Fruit fly (Drosophila melanogaster): ENCODE data around the gene Spindly.

Spindly gene

dm6 chr2L:3478034-3478880, 51.9 kb downstream of the Spindly start, which contains the start of gene Thor (continued):
- TF ChIP-seq CG10274 (GFP tag; optimal IDR thresholded peaks at IDR 0.05): peak; percentile 21
- TF ChIP-seq Sox100B (GFP tag; optimal IDR thresholded peaks at IDR 0.05): no peak
- peak; percentile 53 for TF ChIP-seq slp2 (GFP tag; optimal IDR thresholded peaks at IDR 0.05)
- TF ChIP-seq bowl (GFP tag; IDR thresholded peaks at IDR 0.05): peak; percentile 74
- peak; percentile 28 for TF ChIP-seq CG12299 (tag; optimal IDR thresholded peaks at IDR 0.05)
- TF ChIP-seq ATbp (GFP tag; optimal IDR thresholded peaks at IDR 0.05): peak; percentile 74
- TF ChIP-seq CG1233 (GFP tag; optimal IDR thresholded peaks at IDR 0.05): peak; percentile 70
- TF ChIP-seq kni (GFP tag; optimal IDR thresholded peaks at IDR 0.05): peak; percentile 81
- no peak for TF ChIP-seq CG15479 (GFP tag; optimal IDR thresholded peaks at IDR 0.05)
- TF ChIP-seq CG4707 (GFP tag; optimal IDR thresholded peaks at IDR 0.05): peak; percentile 44
- TF ChIP-seq ato (GFP tag; IDR thresholded peaks at IDR 0.05; ENCODE audit: partially characterized antibody): peak; percentile 52
- peak; percentile 90 for TF ChIP-seq Kr (GFP tag; optimal IDR thresholded peaks at IDR 0.05)
- TF ChIP-seq CG11085 (GFP tag; IDR thresholded peaks at IDR 0.05): peak; percentile 41; the same call in 1 of the 2 replicates
- TF ChIP-seq CG18619 (GFP tag; optimal IDR thresholded peaks at IDR 0.05): peak; percentile 67
- TF ChIP-seq ara (GFP tag; IDR thresholded peaks at IDR 0.05): peak; percentile 86
- peak; percentile 56 for TF ChIP-seq ac (GFP tag; optimal IDR thresholded peaks at IDR 0.05)
- TF ChIP-seq CG7839 (tag; optimal IDR thresholded peaks at IDR 0.05): peak; percentile 61
- TF ChIP-seq shn (GFP tag; optimal IDR thresholded peaks at IDR 0.05): peak; percentile 62
- TF ChIP-seq NFAT (GFP tag; IDR thresholded peaks at IDR 0.05): peak; percentile 96
- TF ChIP-seq Mes4 (GFP tag; optimal IDR thresholded peaks at IDR 0.05): peak; percentile 52
- TF ChIP-seq abd-A (tag; optimal IDR thresholded peaks at IDR 0.05): peak; percentile 77
- peak; percentile 64 for TF ChIP-seq fd64A (GFP tag; optimal IDR thresholded peaks at IDR 0.05)
- peak in 1 of 2 experiments; percentile 45 for TF ChIP-seq Eip74EF (GFP tag; optimal IDR thresholded peaks at IDR 0.05)
- TF ChIP-seq CG17568 (GFP tag; optimal IDR thresholded peaks at IDR 0.05): peak; percentile 71
- peak; percentile 72 for TF ChIP-seq CG9876 (GFP tag; optimal IDR thresholded peaks at IDR 0.05)
- peak; percentile 5 for TF ChIP-seq Dip3 (GFP tag; optimal IDR thresholded peaks at IDR 0.05)
- peak; percentile 57 for TF ChIP-seq crol (GFP tag; IDR thresholded peaks at IDR 0.05)
- TF ChIP-seq CG18476 (GFP tag; optimal IDR thresholded peaks at IDR 0.05): no peak
- TF ChIP-seq ttk (GFP tag; IDR thresholded peaks at IDR 0.05): peak; percentile 42
- TF ChIP-seq CG6175 (GFP tag; IDR thresholded peaks at IDR 0.05): peak; percentile 75
- peak; percentile 89 for TF ChIP-seq otp (GFP tag; IDR thresholded peaks at IDR 0.05)
- TF ChIP-seq inv (GFP tag; IDR thresholded peaks at IDR 0.05; ENCODE audit: partially characterized antibody): no peak
- peak; percentile 71 for TF ChIP-seq Nf-YC (tag; optimal IDR thresholded peaks at IDR 0.05)
- peak; percentile 85 for TF ChIP-seq CG18599 (GFP tag; optimal IDR thresholded peaks at IDR 0.05)
- peak in 1 of 2 experiments; percentile 25 for TF ChIP-seq insv (GFP tag; optimal IDR thresholded peaks at IDR 0.05)
- no peak for TF ChIP-seq CG11560 (tag; IDR thresholded peaks at IDR 0.05)
- TF ChIP-seq H2.0 (GFP tag; IDR thresholded peaks at IDR 0.05): peak; percentile 66
- TF ChIP-seq h (optimal IDR thresholded peaks at IDR 0.05): no peak
- TF ChIP-seq az2 (GFP tag; optimal IDR thresholded peaks at IDR 0.05): peak; percentile 19
- TF ChIP-seq Atf-2 (GFP tag; optimal IDR thresholded peaks at IDR 0.05): peak; percentile 50
- TF ChIP-seq kah (GFP tag; optimal IDR thresholded peaks at IDR 0.05): peak; percentile 26
- peak; percentile 59 for TF ChIP-seq Vsx1 (GFP tag; optimal IDR thresholded peaks at IDR 0.05)
- peak; percentile 2; the same call in 1 of the 2 replicates for TF ChIP-seq CkIIα-i1 (GFP tag; IDR thresholded peaks at IDR 0.05)
- peak; percentile 58 for TF ChIP-seq ab (GFP tag; optimal IDR thresholded peaks at IDR 0.05)
- TF ChIP-seq repo (GFP tag; optimal IDR thresholded peaks at IDR 0.05): peak; percentile 81
- TF ChIP-seq CG13624 (GFP tag; optimal IDR thresholded peaks at IDR 0.05): peak; percentile 96
- TF ChIP-seq Awh (GFP tag; IDR thresholded peaks at IDR 0.05): peak; percentile 87
- peak; percentile 39; the same call in 1 of the 2 replicates for TF ChIP-seq unc-4 (GFP tag; IDR thresholded peaks at IDR 0.05; ENCODE audit: partially characterized antibody)
- no peak for TF ChIP-seq Dref (GFP tag; IDR thresholded peaks at IDR 0.05)

Measured in whole organism, embryonic.